Fruit fly (Drosophila melanogaster) S2 (cell line): ENCODE measurements around the gene Cdc6.

ENCODE experiments used
- CG8478 ChIP-seq: fragments of >200 bp; optimal IDR thresholded peaks from 2 replicates; lab custom pipeline; 2018
- CTCF ChIP-seq, 2 experiments: fragments of >200 bp; optimal IDR thresholded peaks; 2 replicates each; lab custom pipeline; 2018

DNA sequence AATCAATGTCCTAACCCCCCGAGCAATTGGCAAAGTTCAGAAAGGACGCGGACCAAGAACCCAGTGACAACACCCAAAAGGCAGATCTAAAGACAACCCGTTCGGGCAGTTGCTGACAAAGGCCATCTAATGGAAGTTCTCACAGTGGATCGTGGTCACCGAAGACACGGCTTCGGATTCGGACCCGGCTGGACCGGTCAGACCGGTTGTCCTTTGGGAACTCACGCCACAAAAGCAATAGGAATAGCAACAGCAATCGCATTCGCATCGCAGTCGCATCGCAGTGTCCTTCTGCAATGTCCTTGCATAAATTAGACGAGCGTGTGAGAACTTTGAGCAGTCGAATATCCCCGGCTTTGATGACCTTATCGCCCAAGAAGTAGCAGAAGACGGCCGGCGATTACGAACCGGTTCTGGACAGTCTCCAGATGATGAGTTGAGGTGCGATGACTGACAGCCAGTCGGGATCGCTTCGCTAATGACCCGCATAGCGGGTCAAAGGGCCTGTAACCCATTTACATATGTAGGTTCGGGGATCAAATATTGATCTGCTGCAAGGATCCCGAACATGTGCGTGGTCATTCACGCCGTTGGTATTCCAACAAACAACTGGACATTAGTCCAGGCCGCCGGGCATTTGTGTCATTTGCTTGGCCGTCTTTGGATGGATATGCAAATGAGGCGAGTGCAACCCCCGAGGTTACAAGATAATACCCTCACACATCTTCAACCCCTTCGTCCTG lies 10.1 kb upstream of the Cdc6 start:
- TF ChIP-seq CG8478 (no peak), CTCF (optimal IDR thresholded peaks at IDR 0.05; lab: Kevin White, UChicago) (no peak)
